Fruit fly (Drosophila melanogaster): ENCODE results near the gene tal-2A.

tal-2A gene

DNA sequence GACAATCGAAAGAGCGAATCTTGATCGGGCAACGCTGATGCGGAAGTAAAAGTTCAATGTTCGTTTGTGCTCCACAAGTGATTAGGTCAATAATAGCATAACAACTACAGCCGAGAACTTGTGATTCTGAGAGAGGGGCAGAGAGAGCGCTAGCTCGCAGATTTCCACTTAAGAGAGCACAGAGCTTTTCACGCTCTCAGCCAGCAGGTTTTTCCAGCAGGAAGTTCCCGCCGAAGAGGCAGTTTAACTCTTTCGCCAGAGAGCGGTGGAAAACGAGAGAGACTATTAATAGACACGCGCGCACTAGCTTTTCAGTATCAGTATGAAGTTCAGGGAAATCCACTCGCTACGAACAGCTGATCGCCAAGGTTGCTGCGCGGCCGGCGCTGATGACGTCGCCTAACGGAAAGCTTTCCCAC, 2.1 kb downstream of the tal-2A start (continued):
- TF ChIP-seq Hr4 (GFP tag; optimal IDR thresholded peaks at IDR 0.05) (no peak), CG15336 (GFP tag; IDR thresholded peaks at IDR 0.05) (peak; percentile 47; the same call in 1 of the 2 replicates), Ets96B (tag; optimal IDR thresholded peaks at IDR 0.05) (no peak), Hr39 (GFP tag; optimal IDR thresholded peaks at IDR 0.05) (no peak), CG6276 (GFP tag; optimal IDR thresholded peaks at IDR 0.05) (peak; percentile 3), ss (GFP tag; optimal IDR thresholded peaks at IDR 0.05) (peak in 1 of 2 experiments; percentile 29), CG10669 (GFP tag; optimal IDR thresholded peaks at IDR 0.05) (no peak)

DNA sequence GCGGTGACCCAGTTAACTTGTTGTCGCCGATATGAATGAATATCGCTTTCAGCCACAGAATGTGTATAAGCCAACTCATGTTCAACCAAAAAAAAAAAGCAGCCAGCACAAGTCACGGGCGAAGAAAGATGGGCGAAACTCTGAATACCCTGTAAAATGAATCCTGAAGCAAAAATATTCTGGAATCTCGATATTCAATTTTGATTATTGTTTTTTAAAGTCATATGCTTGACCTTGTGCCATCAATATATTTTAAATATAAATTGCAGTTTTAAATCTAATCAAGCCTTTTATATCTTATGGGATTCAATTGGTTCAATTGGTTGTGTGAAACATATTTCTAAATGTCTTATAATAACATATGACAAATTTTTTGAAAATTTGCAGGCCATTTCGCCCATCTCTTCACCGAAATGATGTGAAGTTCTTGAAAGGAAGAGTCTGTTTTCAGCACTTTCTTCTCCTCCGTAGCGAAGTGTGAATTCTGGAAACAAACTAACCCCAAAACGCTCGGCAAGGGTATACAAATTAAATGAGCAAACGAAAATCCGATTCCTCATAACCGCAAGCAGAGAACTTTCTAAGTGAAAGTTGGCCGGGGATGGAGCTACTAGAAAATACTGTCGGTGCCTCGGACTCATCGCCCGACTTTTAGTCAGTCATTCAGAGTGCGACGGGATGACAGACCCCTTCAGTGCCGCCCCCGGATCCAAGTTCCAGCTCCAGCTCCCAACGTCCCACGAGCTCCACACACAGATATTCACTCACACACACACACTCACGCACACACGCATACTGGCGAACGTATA, 2.9 kb downstream of the tal-2A start:
- TF ChIP-seq CG7368 (GFP tag; optimal IDR thresholded peaks at IDR 0.05) (no peak), acj6 (GFP tag; optimal IDR thresholded peaks at IDR 0.05) (peak; percentile 6), spab (GFP tag; optimal IDR thresholded peaks at IDR 0.05) (no peak), CG11902 (GFP tag; optimal IDR thresholded peaks at IDR 0.05) (no peak), Sox14 (GFP tag; optimal IDR thresholded peaks at IDR 0.05) (no peak), Hr38 (GFP tag; optimal IDR thresholded peaks at IDR 0.05) (no peak), CG31627 (GFP tag; optimal IDR thresholded peaks at IDR 0.05) (peak; percentile 5), net (GFP tag; optimal IDR thresholded peaks at IDR 0.05) (no peak), eg (GFP tag; IDR thresholded peaks at IDR 0.05) (no peak), CG3919 (GFP tag; optimal IDR thresholded peaks at IDR 0.05) (no peak), vri (GFP tag; optimal IDR thresholded peaks at IDR 0.05) (no peak), Met (GFP tag; optimal IDR thresholded peaks at IDR 0.05) (peak; percentile 32), CG10631 (GFP tag; optimal IDR thresholded peaks at IDR 0.05) (no peak), CG6163 (GFP tag; IDR thresholded peaks at IDR 0.05) (no peak), Sox102F (GFP tag; optimal IDR thresholded peaks at IDR 0.05) (no peak), dsx (GFP tag; optimal IDR thresholded peaks at IDR 0.05; ENCODE audit: poor library complexity, severe bottlenecking) (no peak), CG15336 (GFP tag; IDR thresholded peaks at IDR 0.05) (no peak), CG16779 (tag; optimal IDR thresholded peaks at IDR 0.05) (no peak), Ets96B (tag; optimal IDR thresholded peaks at IDR 0.05) (no peak), CG9139 (GFP tag; optimal IDR thresholded peaks at IDR 0.05) (no peak), OdsH (GFP tag; optimal IDR thresholded peaks at IDR 0.05) (peak; percentile 7), fd59A (GFP tag; optimal IDR thresholded peaks at IDR 0.05) (no peak), CG11294 (GFP tag; IDR thresholded peaks at IDR 0.05) (no peak), svp (GFP tag) (peak; percentile 72), CG6854 (GFP tag; optimal IDR thresholded peaks at IDR 0.05) (no peak), Blimp-1 (GFP tag; optimal IDR thresholded peaks at IDR 0.05) (peak; percentile 90), Smox (GFP tag; optimal IDR thresholded peaks at IDR 0.05) (peak; percentile 4), dac (GFP tag; optimal IDR thresholded peaks at IDR 0.05) (no peak), topi (GFP tag; optimal IDR thresholded peaks at IDR 0.05) (no peak), CG3032 (tag; optimal IDR thresholded peaks at IDR 0.05) (no peak), cyc (GFP tag; optimal IDR thresholded peaks at IDR 0.05) (no peak), Hr4 (GFP tag; optimal IDR thresholded peaks at IDR 0.05) (peak; percentile 20), fd85E (GFP tag; optimal IDR thresholded peaks at IDR 0.05) (no peak), CG8119 (GFP tag; IDR thresholded peaks at IDR 0.05) (no peak), achi (GFP tag; optimal IDR thresholded peaks at IDR 0.05) (no peak), lz (GFP tag; optimal IDR thresholded peaks at IDR 0.05) (no peak), CG4318 (GFP tag; optimal IDR thresholded peaks at IDR 0.05) (peak; percentile 4), Gug (GFP tag; IDR thresholded peaks at IDR 0.05) (no peak), pdm3 (GFP tag; optimal IDR thresholded peaks at IDR 0.05) (no peak), Eip93F (GFP tag; optimal IDR thresholded peaks at IDR 0.05) (no peak), Ets21C (GFP tag; optimal IDR thresholded peaks at IDR 0.05) (no peak), CG11762 (GFP tag; optimal IDR thresholded peaks at IDR 0.05; ENCODE audit: insufficient read depth) (no peak), CG10669 (GFP tag; optimal IDR thresholded peaks at IDR 0.05) (no peak), esn (GFP tag; optimal IDR thresholded peaks at IDR 0.05) (no peak), CG34406 (GFP tag; optimal IDR thresholded peaks at IDR 0.05) (peak; percentile 0), fkh (GFP tag; optimal IDR thresholded peaks at IDR 0.05) (no peak)
